Worm (Caenorhabditis elegans) whole organism, L2 larva: ENCODE results near the gene wht-7.
A peak's percentile ranks its signal among the peaks of the same experiment; 100 is the strongest.
"Not testable (repeated sequence)": the region's sequence is repeated elsewhere in the genome, so short reads cannot be mapped to it uniquely, and the experiment has no call there.

Source experiments
- C34F6.9 ChIP-seq: fragments of 150-350 bp; optimal IDR thresholded peaks from 2 replicates; lab custom pipeline; 2014; ENCODE audit warnings: missing biosample characterization, missing genetic modification characterization
- F13H6.1 ChIP-seq: sonication (generic microtip); optimal IDR thresholded peaks from 2 replicates; lab custom pipeline; 2016; ENCODE audit warnings: missing genetic modification characterization, missing compliant biosample characterization
- R02D3.7 ChIP-seq: fragments of 150-350 bp; optimal IDR thresholded peaks from 2 replicates; lab custom pipeline; 2014; ENCODE audit warnings: missing biosample characterization, missing genetic modification characterization
- Y55F3AM.14 ChIP-seq: fragments of 200-800 bp; sonication (Bioruptor generic); optimal IDR thresholded peaks from 2 replicates; lab custom pipeline; 2018; ENCODE audit warnings: mild to moderate bottlenecking, missing genetic modification characterization, missing compliant biosample characterization
- aly-2 ChIP-seq: fragments of 150-350 bp; optimal IDR thresholded peaks from 2 replicates; lab custom pipeline; 2014; ENCODE audit warnings: missing biosample characterization, missing genetic modification characterization
- ama-1 ChIP-seq: fragments of 150-350 bp; optimal IDR thresholded peaks from 2 replicates; lab custom pipeline; 2018; ENCODE audit warnings: inconsistent platforms
- ceh-16 ChIP-seq: fragments of 150-350 bp; optimal IDR thresholded peaks from 2 replicates; lab custom pipeline; 2014; ENCODE audit warnings: missing biosample characterization, missing genetic modification characterization
- crh-2 ChIP-seq: sonication (generic microtip); optimal IDR thresholded peaks from 2 replicates; lab custom pipeline; 2017; ENCODE audit warnings: missing biosample characterization, missing genetic modification characterization
- dmd-4 ChIP-seq: sonication (generic microtip); optimal IDR thresholded peaks from 2 replicates; lab custom pipeline; 2017; ENCODE audit warnings: missing biosample characterization, missing genetic modification characterization
- egl-27 ChIP-seq: sonication (generic microtip); optimal IDR thresholded peaks from 3 replicates; lab custom pipeline; 2017; ENCODE audit warnings: missing biosample characterization, missing genetic modification reagents, missing genetic modification characterization
- elt-1 ChIP-seq: fragments of 150-350 bp; optimal IDR thresholded peaks from 2 replicates; lab custom pipeline; 2014; ENCODE audit warnings: missing biosample characterization, missing genetic modification characterization
- elt-3 ChIP-seq: sonication (generic microtip); optimal IDR thresholded peaks from 2 replicates; lab custom pipeline; 2017; ENCODE audit warnings: missing biosample characterization, missing genetic modification characterization
- fos-1 ChIP-seq: fragments of 150-350 bp; optimal IDR thresholded peaks from 2 replicates; lab custom pipeline; 2014; ENCODE audit warnings: missing biosample characterization, missing genetic modification characterization
- gmeb-1 ChIP-seq: fragments of 150-350 bp; optimal IDR thresholded peaks from 2 replicates; lab custom pipeline; 2014; ENCODE audit warnings: missing biosample characterization, missing genetic modification characterization
- lin-11 ChIP-seq: fragments of 150-350 bp; sonication (generic microtip); optimal IDR thresholded peaks from 2 replicates; lab custom pipeline; 2014; ENCODE audit warnings: missing biosample characterization, missing genetic modification characterization, inconsistent platforms, mixed read lengths
- lin-13 ChIP-seq: fragments of 150-350 bp; optimal IDR thresholded peaks from 2 replicates; lab custom pipeline; 2014; ENCODE audit warnings: missing biosample characterization, missing genetic modification reagents, missing genetic modification characterization
- lsy-2 ChIP-seq, 2 experiments: fragments of 150-350 bp in 1 of 2; sonication (generic microtip) in 1 of 2; optimal IDR thresholded peaks; 2 replicates each; lab custom pipeline; 2014 to 2017; ENCODE audit warnings: missing biosample characterization in 2 of 2, missing genetic modification characterization in 2 of 2
- mbf-1 ChIP-seq: sonication (generic microtip); optimal IDR thresholded peaks from 2 replicates; lab custom pipeline; 2017; ENCODE audit warnings: missing biosample characterization, missing genetic modification characterization
- mdl-1 ChIP-seq, 2 experiments: fragments of 150-350 bp in 1 of 2; sonication (generic microtip) in 1 of 2; optimal IDR thresholded peaks; 2 replicates each; lab custom pipeline; 2017; ENCODE audit warnings: missing biosample characterization in 2 of 2, missing genetic modification characterization in 2 of 2
- nhr-10 ChIP-seq: sonication (generic microtip); optimal IDR thresholded peaks from 2 replicates; lab custom pipeline; 2017; ENCODE audit warnings: missing biosample characterization, missing genetic modification characterization
- nhr-11 ChIP-seq: fragments of 150-350 bp; optimal IDR thresholded peaks from 2 replicates; lab custom pipeline; 2014; ENCODE audit warnings: missing biosample characterization, missing genetic modification characterization
- nhr-129 ChIP-seq: fragments of 150-350 bp; optimal IDR thresholded peaks from 2 replicates; lab custom pipeline; 2014; ENCODE audit warnings: missing biosample characterization, missing genetic modification characterization
- nhr-23 ChIP-seq: fragments of 150-350 bp; optimal IDR thresholded peaks from 2 replicates; lab custom pipeline; 2014; ENCODE audit warnings: missing biosample characterization, missing genetic modification reagents, missing genetic modification characterization
- nhr-6 ChIP-seq: fragments of 150-350 bp; optimal IDR thresholded peaks from 2 replicates; lab custom pipeline; 2014; ENCODE audit warnings: missing biosample characterization, missing genetic modification characterization
- nhr-77 ChIP-seq: fragments of 150-350 bp; optimal IDR thresholded peaks from 2 replicates; lab custom pipeline; 2014; ENCODE audit warnings: missing biosample characterization, missing genetic modification characterization
- peb-1 ChIP-seq: fragments of 150-350 bp; optimal IDR thresholded peaks from 2 replicates; lab custom pipeline; 2014; ENCODE audit warnings: missing biosample characterization, missing genetic modification characterization
- sem-4 ChIP-seq: fragments of 150-350 bp; optimal IDR thresholded peaks from 2 replicates; lab custom pipeline; 2014; ENCODE audit warnings: missing biosample characterization, missing genetic modification reagents, missing genetic modification characterization
- sma-9 ChIP-seq, 2 experiments: fragments of 150-350 bp in 1 of 2; sonication (generic microtip) in 1 of 2; optimal IDR thresholded peaks; 2 replicates each; lab custom pipeline; 2014 to 2016; ENCODE audit warnings: missing genetic modification characterization in 2 of 2, mild to moderate bottlenecking in 1 of 2, missing biosample characterization in 1 of 2, missing compliant biosample characterization in 1 of 2, missing genetic modification reagents in 1 of 2, moderate library complexity in 1 of 2
- snpc-4 ChIP-seq: fragments of 150-350 bp; optimal IDR thresholded peaks from 2 replicates; lab custom pipeline; 2014; ENCODE audit warnings: missing biosample characterization, missing genetic modification characterization
- unc-55 ChIP-seq: fragments of 150-350 bp; sonication (generic microtip); optimal IDR thresholded peaks from 3 replicates; lab custom pipeline; 2014; ENCODE audit warnings: missing biosample characterization, missing genetic modification reagents, missing genetic modification characterization
- zag-1 ChIP-seq: fragments of 150-350 bp; optimal IDR thresholded peaks from 2 replicates; lab custom pipeline; 2014; ENCODE audit warnings: missing biosample characterization, missing genetic modification characterization
- ztf-1 ChIP-seq: fragments of 200-800 bp; sonication (Bioruptor generic); conservative IDR thresholded peaks from 2 replicates; pipeline ENCODE4 v1.3.6; 2022; ENCODE audit warnings: missing genetic modification characterization, missing compliant biosample characterization
- ztf-4 ChIP-seq: fragments of 150-350 bp; optimal IDR thresholded peaks from 2 replicates; lab custom pipeline; 2014; ENCODE audit warnings: missing biosample characterization, missing genetic modification characterization

wht-7 gene

ce11 chrIII:6137431-6137830 lies 12.0 kb downstream of the wht-7 start (continued):
- TF ChIP-seq elt-3 (no peak), ceh-16 (tag; lab: Kevin White, UChicago) (no peak), nhr-77 (tag; lab: Kevin White, UChicago) (no peak), lin-11 (tag; lab: Kevin White, UChicago) (peak; percentile 16), zag-1 (tag; lab: Kevin White, UChicago) (peak; percentile 93), unc-55 (GFP tag; lab: Kevin White, UChicago) (peak; percentile 76), ztf-1 (GFP tag; lab: Robert Waterston, UW) (no peak), nhr-6 (tag; lab: Kevin White, UChicago) (peak; percentile 49), mbf-1 (tag; lab: Kevin White, UChicago) (no peak), C34F6.9 (peak; percentile 77), nhr-23 (tag; lab: Kevin White, UChicago) (no peak), elt-1 (tag; lab: Kevin White, UChicago) (no peak), ztf-4 (tag; lab: Kevin White, UChicago) (peak; percentile 62), lsy-2 (tag; optimal IDR thresholded peaks at IDR 0.05; lab: Kevin White, UChicago) (peak; percentile 31 to 79), crh-2 (tag; lab: Kevin White, UChicago) (peak; percentile 81), F13H6.1 (tag; lab: Kevin White, UChicago) (peak; percentile 93), ama-1 (lab: Kevin White, UChicago) (no peak), dmd-4 (no peak), nhr-10 (tag; lab: Kevin White, UChicago) (no peak)

- TF ChIP-seq R02D3.7 (tag; lab: Kevin White, UChicago) (no peak), lsy-2 (tag; optimal IDR thresholded peaks at IDR 0.05; lab: Kevin White, UChicago) (peak in 1 of 2 experiments; percentile 9)
Observed at ce11 chrIII:6136178-6136577, 13.2 kb downstream of the wht-7 start, which contains the start of gene mvk-1. Gene mvk-1, minus strand, starts transcription at chrIII:6136278.

- TF ChIP-seq lin-11 (tag; lab: Kevin White, UChicago) = no peak
- TF ChIP-seq F13H6.1 (tag; lab: Kevin White, UChicago) = peak; percentile 59
- TF ChIP-seq unc-55 (GFP tag; lab: Kevin White, UChicago) = peak; percentile 2
- TF ChIP-seq ztf-1 (GFP tag; lab: Robert Waterston, UW) = no peak
- no peak for TF ChIP-seq gmeb-1 (tag; lab: Kevin White, UChicago)
- no peak for TF ChIP-seq mdl-1 (tag; optimal IDR thresholded peaks at IDR 0.05; lab: Kevin White, UChicago)
- TF ChIP-seq nhr-11 (tag; lab: Kevin White, UChicago) = no peak
- TF ChIP-seq R02D3.7 (tag; lab: Kevin White, UChicago) = no peak
- no peak for TF ChIP-seq nhr-10 (tag; lab: Kevin White, UChicago)
- TF ChIP-seq aly-2 (tag; lab: Kevin White, UChicago) = no peak
- TF ChIP-seq dmd-4 = no peak
- TF ChIP-seq Y55F3AM.14 = peak; percentile 19
- no peak for TF ChIP-seq sma-9 (GFP tag; optimal IDR thresholded peaks at IDR 0.05; lab: Kevin White, UChicago)
- no peak for TF ChIP-seq sma-9 (tag; optimal IDR thresholded peaks at IDR 0.05; lab: Kevin White, UChicago)
- TF ChIP-seq C34F6.9 = peak; percentile 10
- peak; percentile 45 for TF ChIP-seq snpc-4 (tag; lab: Kevin White, UChicago)
- TF ChIP-seq nhr-23 (tag; lab: Kevin White, UChicago) = no peak
- no peak for TF ChIP-seq lin-13 (GFP tag; lab: Kevin White, UChicago)
- peak; percentile 27 for TF ChIP-seq sem-4
- TF ChIP-seq ama-1 (lab: Kevin White, UChicago) = no peak
- peak; percentile 4 for TF ChIP-seq egl-27 (tag; lab: Kevin White, UChicago)
Observed at ce11 chrIII:6135211-6135610, 14.2 kb downstream of the wht-7 start.

- peak; percentile 5 for TF ChIP-seq nhr-129 (tag; lab: Kevin White, UChicago)
- peak; percentile 16 for TF ChIP-seq crh-2 (tag; lab: Kevin White, UChicago)
- no peak for TF ChIP-seq peb-1 (tag; lab: Kevin White, UChicago)
- peak; percentile 34 for TF ChIP-seq fos-1 (tag; lab: Kevin White, UChicago)
Observed at ce11 chrIII:6134111-6134510, 15.3 kb downstream of the wht-7 start.

ce11 chrIII:6133389-6133789 lies 16.0 kb downstream of the wht-7 start:
- TF ChIP-seq crh-2 (tag; lab: Kevin White, UChicago) (peak; percentile 16), lsy-2 (tag; optimal IDR thresholded peaks at IDR 0.05; lab: Kevin White, UChicago) (peak in 1 of 2 experiments; percentile 7), Y55F3AM.14 (peak; percentile 91), mdl-1 (tag; optimal IDR thresholded peaks at IDR 0.05; lab: Kevin White, UChicago) (peak in 1 of 2 experiments; percentile 0), lin-13 (GFP tag; lab: Kevin White, UChicago) (peak; percentile 35), sma-9 (GFP tag; optimal IDR thresholded peaks at IDR 0.05; lab: Kevin White, UChicago) (peak; percentile 14), nhr-129 (tag; lab: Kevin White, UChicago) (peak; percentile 11), F13H6.1 (tag; lab: Kevin White, UChicago) (peak; percentile 82), unc-55 (GFP tag; lab: Kevin White, UChicago) (peak; percentile 19)
- not testable (repeated sequence) for TF ChIP-seq sma-9 (tag; optimal IDR thresholded peaks at IDR 0.05; lab: Kevin White, UChicago)
